Worm (Caenorhabditis elegans) whole organism, early embryonic: ENCODE measurements around the gene sru-48.

Source experiments
- B0310.2 ChIP-seq: sonication (generic microtip); optimal IDR thresholded peaks from 2 replicates; lab custom pipeline; 2016; ENCODE audit warnings: mild to moderate bottlenecking, missing genetic modification characterization, missing compliant biosample characterization
- F13C5.2 ChIP-seq: sonication (generic microtip); optimal IDR thresholded peaks from 2 replicates; lab custom pipeline; 2017; ENCODE audit warnings: mild to moderate bottlenecking, missing genetic modification characterization, inconsistent platforms, missing compliant biosample characterization
- aly-1 ChIP-seq: sonication (generic microtip); optimal IDR thresholded peaks from 2 replicates; lab custom pipeline; 2016; ENCODE audit warnings: missing genetic modification characterization, missing compliant biosample characterization
- ama-1 ChIP-seq: fragments of 150-350 bp; optimal IDR thresholded peaks from 2 replicates; lab custom pipeline; 2014
- ceh-13 ChIP-seq: fragments of 200-800 bp; sonication (Bioruptor generic); optimal IDR thresholded peaks from 2 replicates; lab custom pipeline; 2018; ENCODE audit warnings: mild to moderate bottlenecking, missing genetic modification characterization, missing compliant biosample characterization
- ceh-36 ChIP-seq: sonication (generic microtip); optimal IDR thresholded peaks from 2 replicates; lab custom pipeline; 2016; ENCODE audit warnings: missing genetic modification characterization, inconsistent platforms, missing compliant biosample characterization
- ets-7 ChIP-seq: sonication (generic microtip); optimal IDR thresholded peaks from 2 replicates; lab custom pipeline; 2016; ENCODE audit warnings: missing genotype, missing genetic modification characterization, missing compliant biosample characterization
- flt-1 ChIP-seq: fragments of 200-800 bp; sonication (Bioruptor generic); IDR thresholded peaks from 2 replicates; pipeline ENCODE4 v1.3.6; 2022; ENCODE audit warnings: missing genetic modification characterization, missing compliant biosample characterization
- hmbx-1 ChIP-seq: sonication (generic microtip); optimal IDR thresholded peaks from 2 replicates; lab custom pipeline; 2016; ENCODE audit warnings: mild to moderate bottlenecking, missing genetic modification characterization, missing compliant biosample characterization
- hmg-4 ChIP-seq: fragments of 200-800 bp; sonication (Bioruptor generic); optimal IDR thresholded peaks from 2 replicates; lab custom pipeline; 2018; ENCODE audit warnings: mild to moderate bottlenecking, missing genetic modification characterization, missing compliant biosample characterization
- hnd-1 ChIP-seq: sonication (generic microtip); optimal IDR thresholded peaks from 2 replicates; lab custom pipeline; 2016; ENCODE audit warnings: missing genetic modification characterization, missing compliant biosample characterization
- pes-1 ChIP-seq: fragments of 200-800 bp; sonication (Bioruptor generic); IDR thresholded peaks from 2 replicates; pipeline ENCODE4 v1.3.6; 2022; ENCODE audit warnings: missing genetic modification reagents, missing genetic modification characterization, missing compliant biosample characterization
- scrt-1 ChIP-seq: fragments of 200-800 bp; sonication (Bioruptor generic); IDR thresholded peaks from 2 replicates; pipeline ENCODE4 v1.3.6; 2022; ENCODE audit warnings: missing genetic modification characterization, missing compliant biosample characterization
- sea-1 ChIP-seq: fragments of 200-800 bp; sonication (Bioruptor generic); conservative IDR thresholded peaks from 2 replicates; pipeline ENCODE4 v1.3.6; 2022; ENCODE audit warnings: missing genetic modification characterization, missing compliant biosample characterization
- tbx-11 ChIP-seq: fragments of 200-800 bp; sonication (Bioruptor generic); IDR thresholded peaks from 2 replicates; pipeline ENCODE4 v1.3.6; 2022; ENCODE audit warnings: missing genetic modification characterization, missing compliant biosample characterization
- tbx-37 ChIP-seq: fragments of 200-800 bp; sonication (Bioruptor generic); conservative IDR thresholded peaks from 2 replicates; pipeline ENCODE4 v1.3.6; 2022; ENCODE audit warnings: missing genetic modification reagents, missing genetic modification characterization, missing compliant biosample characterization
- tra-4 ChIP-seq: sonication (generic microtip); optimal IDR thresholded peaks from 2 replicates; lab custom pipeline; 2017; ENCODE audit warnings: missing genetic modification characterization, missing compliant biosample characterization

Gene sru-48

DNA sequence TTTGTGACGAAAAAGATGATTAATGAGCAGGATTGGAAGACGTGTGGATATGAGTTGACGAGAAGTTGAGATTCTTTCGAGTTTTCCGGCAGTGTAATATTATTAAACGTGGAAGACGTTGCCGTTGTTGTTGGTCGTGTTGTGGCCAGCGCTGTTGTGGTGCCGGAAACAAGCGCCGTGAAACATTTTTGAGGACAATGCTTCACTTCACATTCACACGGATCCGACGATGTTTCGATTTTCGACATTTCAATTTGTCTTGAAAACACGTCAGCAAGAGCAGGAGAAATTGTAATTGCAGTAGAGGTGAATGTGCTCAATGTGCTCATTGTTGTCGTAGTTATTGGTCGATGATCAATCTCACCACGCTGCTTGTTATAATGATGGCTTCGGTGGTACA is 11.2 kb upstream of the sru-48 start:
- TF ChIP-seq aly-1: no peak
- no peak for TF ChIP-seq pes-1 (GFP tag; lab: Robert Waterston, UW)
- TF ChIP-seq tra-4: no peak
- TF ChIP-seq ets-7 (tag; lab: Kevin White, UChicago): no peak
- no peak for TF ChIP-seq hmbx-1 (tag; lab: Kevin White, UChicago)
- TF ChIP-seq scrt-1 (GFP tag; lab: Robert Waterston, UW): no peak
- no peak for TF ChIP-seq ceh-13 (GFP tag; lab: Kevin White, UChicago)
- TF ChIP-seq tbx-37 (GFP tag; lab: Robert Waterston, UW): no peak
- TF ChIP-seq tbx-11 (GFP tag; lab: Robert Waterston, UW): no peak
- TF ChIP-seq B0310.2 (tag; lab: Kevin White, UChicago): no peak
- TF ChIP-seq flt-1 (GFP tag; lab: Robert Waterston, UW): no peak

DNA sequence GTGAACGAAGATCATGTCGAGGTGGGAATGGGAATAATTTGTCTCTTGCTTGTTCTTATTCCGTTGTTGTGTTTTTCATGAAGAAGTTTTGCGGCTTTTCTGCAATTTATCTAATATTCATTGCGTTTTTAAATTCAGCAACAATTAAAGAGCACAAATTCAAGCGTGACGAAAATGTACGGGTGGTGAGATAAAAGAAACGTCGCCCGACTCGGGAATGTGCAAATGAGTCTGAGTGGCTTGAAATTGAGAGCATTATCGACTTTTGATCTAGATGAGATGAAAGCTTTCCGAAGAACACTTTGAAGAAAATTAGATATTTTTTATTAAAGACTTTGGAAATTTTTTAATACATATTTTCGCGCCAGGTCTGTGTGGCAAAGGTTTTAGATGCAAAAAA is 8.9 kb upstream of the sru-48 start, which contains the start of gene T03G11.10:
Gene T03G11.10, minus strand, starts transcription at position 101 of the 400 bp plus-strand sequence.
- TF ChIP-seq sea-1 (GFP tag; lab: Robert Waterston, UW) (no peak), tbx-11 (GFP tag; lab: Robert Waterston, UW) (no peak), tbx-37 (GFP tag; lab: Robert Waterston, UW) (no peak), ama-1 (lab: Kevin White, UChicago) (no peak), hnd-1 (tag; lab: Kevin White, UChicago) (no peak), aly-1 (no peak), hmbx-1 (tag; lab: Kevin White, UChicago) (no peak), hmg-4 (GFP tag; lab: Kevin White, UChicago) (no peak), B0310.2 (tag; lab: Kevin White, UChicago) (no peak), flt-1 (GFP tag; lab: Robert Waterston, UW) (no peak), ets-7 (tag; lab: Kevin White, UChicago) (no peak), pes-1 (GFP tag; lab: Robert Waterston, UW) (no peak), ceh-13 (GFP tag; lab: Kevin White, UChicago) (no peak)

DNA sequence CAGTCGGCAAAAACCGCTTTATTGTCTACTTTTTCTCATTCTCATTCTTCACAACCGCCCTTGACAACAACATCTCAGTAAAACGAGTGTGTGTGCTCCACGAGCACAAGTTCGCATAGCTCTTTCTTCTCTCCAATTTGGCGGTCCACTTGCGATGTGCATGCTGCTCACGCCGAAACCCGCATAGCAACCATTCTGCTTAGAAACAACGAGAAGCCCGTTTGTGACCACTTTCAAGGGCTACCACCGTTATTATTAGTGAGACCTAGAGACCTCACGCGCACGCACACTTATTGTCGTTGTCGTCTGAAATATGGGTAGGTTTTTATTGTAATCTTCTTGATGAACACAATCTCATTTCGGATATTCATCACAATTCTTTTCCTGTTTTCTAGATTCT is 5.7 kb upstream of the sru-48 start, which contains the start of gene zchc-1A:
Gene zchc-1A, plus strand, starts transcription at position 114 of the 400 bp plus-strand sequence.
- TF ChIP-seq tbx-11 (GFP tag; lab: Robert Waterston, UW) (no peak), ceh-36 (tag; lab: Kevin White, UChicago) (no peak), ets-7 (tag; lab: Kevin White, UChicago) (no peak), ama-1 (lab: Kevin White, UChicago) (no peak), B0310.2 (tag; lab: Kevin White, UChicago) (no peak), F13C5.2 (no peak), scrt-1 (GFP tag; lab: Robert Waterston, UW) (no peak), tbx-37 (GFP tag; lab: Robert Waterston, UW) (no peak), flt-1 (GFP tag; lab: Robert Waterston, UW) (no peak)

DNA sequence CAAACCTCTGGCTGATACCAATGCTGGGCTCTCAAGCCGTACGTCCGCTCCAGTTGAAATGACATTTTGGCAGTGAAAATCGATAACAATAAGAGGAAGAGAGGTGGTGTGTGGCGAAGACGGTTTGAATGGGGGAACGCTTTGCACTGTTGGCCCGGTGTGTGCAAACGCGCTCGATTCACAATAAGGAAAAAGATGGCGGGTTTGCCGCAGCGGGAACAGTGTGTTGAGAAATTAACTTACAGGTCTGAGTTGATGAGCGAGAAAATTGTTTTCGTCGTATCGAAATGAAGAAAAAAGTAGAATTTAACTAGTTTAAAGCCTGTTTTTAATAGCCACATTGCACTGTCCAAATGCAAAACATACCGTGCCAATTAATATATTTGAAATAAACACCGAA is 924 bp upstream of the sru-48 start, which contains the start of gene metl-9:
Gene metl-9, minus strand, starts transcription at position 101 of the 400 bp plus-strand sequence.
- TF ChIP-seq tra-4 (no peak), hmbx-1 (tag; lab: Kevin White, UChicago) (no peak), sea-1 (GFP tag; lab: Robert Waterston, UW) (no peak), aly-1 (no peak), tbx-37 (GFP tag; lab: Robert Waterston, UW) (no peak), flt-1 (GFP tag; lab: Robert Waterston, UW) (no peak), ceh-13 (GFP tag; lab: Kevin White, UChicago) (no peak), B0310.2 (tag; lab: Kevin White, UChicago) (no peak), tbx-11 (GFP tag; lab: Robert Waterston, UW) (no peak), F13C5.2 (no peak), scrt-1 (GFP tag; lab: Robert Waterston, UW) (no peak), ama-1 (lab: Kevin White, UChicago) (no peak), ceh-36 (tag; lab: Kevin White, UChicago) (no peak), hnd-1 (tag; lab: Kevin White, UChicago) (no peak), ets-7 (tag; lab: Kevin White, UChicago) (no peak), pes-1 (GFP tag; lab: Robert Waterston, UW) (no peak), hmg-4 (GFP tag; lab: Kevin White, UChicago) (no peak)

DNA sequence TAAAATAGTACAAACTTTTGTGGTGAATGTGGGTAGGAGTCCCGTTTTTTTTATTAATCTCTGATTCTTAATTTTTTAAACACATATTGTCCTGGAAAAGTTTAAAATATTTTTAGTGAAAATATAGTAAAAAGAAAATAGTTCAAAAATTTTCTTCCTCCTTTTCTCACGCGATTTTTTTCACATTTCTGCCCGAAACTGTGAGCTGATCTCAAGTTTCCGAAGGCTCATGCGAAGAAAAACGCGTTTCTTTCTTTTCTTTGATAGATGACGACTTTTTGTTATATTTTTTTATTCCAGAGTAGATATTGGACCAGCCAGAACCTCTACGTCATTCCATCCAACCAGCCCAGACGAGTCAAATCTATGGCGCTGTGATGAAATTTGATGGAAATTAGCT is 4.0 kb downstream of the sru-48 start, which contains the start of gene T03G11.9:
Gene T03G11.9, plus strand, starts transcription at position 301 of the 400 bp plus-strand sequence.
- no peak for TF ChIP-seq tra-4
- TF ChIP-seq ceh-36 (tag; lab: Kevin White, UChicago): no peak
- no peak for TF ChIP-seq ceh-13 (GFP tag; lab: Kevin White, UChicago)
- no peak for TF ChIP-seq ets-7 (tag; lab: Kevin White, UChicago)
- no peak for TF ChIP-seq ama-1 (lab: Kevin White, UChicago)
- no peak for TF ChIP-seq sea-1 (GFP tag; lab: Robert Waterston, UW)
- TF ChIP-seq pes-1 (GFP tag; lab: Robert Waterston, UW): no peak
- TF ChIP-seq hmg-4 (GFP tag; lab: Kevin White, UChicago): no peak
- no peak for TF ChIP-seq flt-1 (GFP tag; lab: Robert Waterston, UW)
- no peak for TF ChIP-seq scrt-1 (GFP tag; lab: Robert Waterston, UW)

DNA sequence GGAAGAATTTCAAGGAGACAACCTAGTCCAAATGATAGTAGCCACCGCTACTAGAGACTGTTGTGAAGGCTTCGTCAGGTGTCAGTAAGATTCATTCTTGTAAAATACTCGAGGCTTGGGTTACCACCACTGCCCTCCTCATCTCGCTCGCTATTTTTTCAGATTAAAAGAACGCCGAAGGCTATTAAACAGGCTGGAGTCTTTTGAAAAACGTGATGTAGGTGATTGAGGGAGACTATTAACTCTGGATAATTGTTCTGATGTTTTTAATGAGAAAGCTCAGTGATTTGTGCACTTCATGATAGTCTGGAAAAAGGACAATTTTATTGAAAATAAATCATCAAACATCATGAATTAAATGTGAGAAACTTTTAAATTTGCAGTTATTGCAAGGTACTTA is 9.0 kb downstream of the sru-48 start, which contains the start of gene zig-6:
Gene zig-6, minus strand, starts transcription at position 101 of the 400 bp plus-strand sequence.
- TF ChIP-seq ets-7 (tag; lab: Kevin White, UChicago) (no peak), ama-1 (lab: Kevin White, UChicago) (no peak), hmbx-1 (tag; lab: Kevin White, UChicago) (no peak), sea-1 (GFP tag; lab: Robert Waterston, UW) (no peak), flt-1 (GFP tag; lab: Robert Waterston, UW) (no peak), B0310.2 (tag; lab: Kevin White, UChicago) (no peak), pes-1 (GFP tag; lab: Robert Waterston, UW) (no peak), tbx-11 (GFP tag; lab: Robert Waterston, UW) (no peak), ceh-13 (GFP tag; lab: Kevin White, UChicago) (no peak), hnd-1 (tag; lab: Kevin White, UChicago) (no peak), F13C5.2 (no peak), tbx-37 (GFP tag; lab: Robert Waterston, UW) (no peak), hmg-4 (GFP tag; lab: Kevin White, UChicago) (no peak), tra-4 (no peak), ceh-36 (tag; lab: Kevin White, UChicago) (no peak), scrt-1 (GFP tag; lab: Robert Waterston, UW) (no peak), aly-1 (no peak)
